Worm (Caenorhabditis elegans): ENCODE results near the gene par-2.

DNA sequence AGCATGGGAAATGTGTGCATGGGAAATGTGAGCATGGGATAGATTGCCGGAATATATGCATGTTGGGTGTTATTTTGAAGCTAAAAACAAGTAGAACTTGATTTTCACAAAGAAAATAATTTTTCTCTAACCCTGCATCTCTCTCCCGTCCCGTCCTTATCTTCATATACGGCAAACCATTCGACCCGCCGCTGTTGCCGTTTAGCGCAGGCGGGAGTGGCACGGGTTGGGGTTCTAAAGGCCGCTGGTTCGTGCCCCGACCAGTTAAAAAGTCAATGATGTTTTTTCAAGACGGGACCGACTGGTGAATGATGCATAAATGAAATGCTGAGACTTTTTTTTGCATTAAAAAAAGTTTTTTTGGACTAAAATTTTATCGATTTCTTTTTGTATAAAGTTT, 41.0 kb downstream of the par-2 start:
- TF ChIP-seq W03F9.2 (tag; optimal IDR thresholded peaks at IDR 0.05) (no peak), him-1 (tag; optimal IDR thresholded peaks at IDR 0.05) (no peak), dao-5 (tag; optimal IDR thresholded peaks at IDR 0.05) (no peak)

All from whole organism, L4/young adult.